Fruit fly (Drosophila melanogaster) whole organism, embryonic: ENCODE data around the gene S6KL.
A peak's percentile ranks its signal among the peaks of the same experiment; 100 is the strongest.

Experiments
- CG12236 ChIP-seq: fragments of 200-800 bp; sonication (Bioruptor generic); optimal IDR thresholded peaks from 2 replicates; lab custom pipeline; 2016; ENCODE audit warnings: missing biosample characterization, missing genetic modification characterization
- CG13287 ChIP-seq: fragments of 200-800 bp; sonication (Bioruptor generic); IDR thresholded peaks from 2 replicates; pipeline ENCODE4 v1.3.6; 2022; ENCODE audit warnings: missing biosample characterization, missing genetic modification characterization; ENCODE audit not compliant: partially characterized antibody
- CG15696 ChIP-seq: fragments of 200-800 bp; sonication (Bioruptor generic); optimal IDR thresholded peaks from 2 replicates; lab custom pipeline; 2019; ENCODE audit warnings: missing biosample characterization, mild to moderate bottlenecking, missing genetic modification characterization, moderate library complexity
- CG7271 ChIP-seq: fragments of 200-800 bp; sonication (Bioruptor generic); optimal IDR thresholded peaks from 2 replicates; lab custom pipeline; 2018; ENCODE audit warnings: missing biosample characterization, mild to moderate bottlenecking, missing genetic modification characterization, moderate library complexity
- Dref ChIP-seq: fragments of 200-800 bp; sonication (Bioruptor generic); IDR thresholded peaks from 2 replicates; pipeline ENCODE4 v1.3.6; 2022; ENCODE audit warnings: missing biosample characterization, missing genetic modification characterization
- E2f1 ChIP-seq: fragments of 200-800 bp; sonication (Bioruptor generic); IDR thresholded peaks from 2 replicates; pipeline ENCODE4 v1.3.6; 2022; ENCODE audit warnings: missing biosample characterization, missing genetic modification characterization
- Hr3 ChIP-seq: fragments of 200-800 bp; sonication (Bioruptor generic); optimal IDR thresholded peaks from 3 replicates; lab custom pipeline; 2016; ENCODE audit warnings: missing biosample characterization, missing genetic modification characterization
- Hr39 ChIP-seq: fragments of >200 bp; optimal IDR thresholded peaks from 2 replicates; lab custom pipeline; 2017
- Oli ChIP-seq: fragments of 200-800 bp; sonication (Bioruptor generic); optimal IDR thresholded peaks from 2 replicates; lab custom pipeline; 2018; ENCODE audit warnings: missing biosample characterization, mild to moderate bottlenecking, missing genetic modification characterization, moderate library complexity
- amos ChIP-seq: fragments of 200-800 bp; sonication (Bioruptor generic); IDR thresholded peaks from 2 replicates; pipeline ENCODE4 v1.3.6; 2022; ENCODE audit warnings: missing biosample characterization, missing genetic modification characterization; ENCODE audit not compliant: partially characterized antibody
- ase ChIP-seq: fragments of 200-800 bp; sonication (Bioruptor generic); IDR thresholded peaks from 3 replicates; pipeline ENCODE4 v1.3.6; 2022; ENCODE audit warnings: missing biosample characterization, missing genetic modification characterization
- croc ChIP-seq: fragments of 200-800 bp; sonication (Bioruptor generic); conservative IDR thresholded peaks from 3 replicates; pipeline ENCODE4 v1.3.6; 2022; ENCODE audit warnings: missing biosample characterization, missing genetic modification characterization
- gcm2 ChIP-seq: fragments of 200-800 bp; sonication (Bioruptor generic); optimal IDR thresholded peaks from 2 replicates; lab custom pipeline; 2016; ENCODE audit warnings: missing biosample characterization, missing genetic modification characterization
- lbe ChIP-seq: fragments of 200-800 bp; sonication (Bioruptor generic); optimal IDR thresholded peaks from 2 replicates; lab custom pipeline; 2016; ENCODE audit warnings: missing biosample characterization, mild to moderate bottlenecking, missing genetic modification characterization

DNA sequence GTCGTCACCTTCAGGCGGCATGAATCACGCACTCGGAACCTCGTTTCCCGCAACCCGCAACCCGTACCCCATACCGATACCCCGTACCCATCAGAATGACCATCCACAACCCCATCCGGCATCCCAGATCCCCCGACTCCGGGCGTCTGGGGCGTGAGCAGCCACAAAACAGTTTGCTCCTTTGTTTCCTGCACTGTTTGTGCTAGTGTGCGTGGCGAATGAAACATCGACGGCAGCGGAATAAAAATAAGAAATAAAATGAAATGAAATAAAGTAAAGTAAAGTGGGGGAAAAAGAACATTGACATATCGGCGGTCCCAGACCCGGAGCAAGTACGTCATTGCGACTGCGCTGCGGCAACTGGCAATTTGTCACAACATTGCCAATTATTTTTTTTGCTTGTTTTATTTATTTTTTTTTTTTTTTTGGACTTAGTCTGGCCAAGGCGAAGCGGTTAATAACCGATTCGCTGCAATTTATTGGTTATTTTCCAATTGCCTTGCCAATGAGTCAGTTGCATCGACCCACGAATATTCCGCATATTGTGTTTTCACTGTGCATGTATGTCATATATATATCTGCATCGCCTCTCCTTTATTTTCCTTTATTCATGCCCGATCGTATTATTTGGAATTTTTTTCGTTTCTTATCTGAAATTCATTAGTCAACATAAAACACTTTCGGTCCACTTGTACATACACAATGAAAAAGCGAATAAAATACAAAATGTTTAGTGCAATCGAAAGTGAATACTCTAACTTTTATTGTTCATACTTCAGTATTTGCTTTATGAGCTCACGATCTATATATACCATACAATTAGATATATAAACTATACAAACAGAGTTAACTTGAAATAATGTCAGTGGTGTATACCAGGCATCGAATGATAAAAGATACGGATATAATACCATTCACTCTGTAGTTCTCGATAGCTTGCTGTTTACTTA, 11.0 kb upstream of the S6KL start:
- TF ChIP-seq CG15696 (tag; lab: Kevin White, UChicago): no peak
- TF ChIP-seq amos (GFP tag; lab: Robert Waterston, UW): no peak
- no peak for TF ChIP-seq croc (GFP tag; lab: Robert Waterston, UW)
- no peak for TF ChIP-seq CG7271 (tag; lab: Kevin White, UChicago)
- TF ChIP-seq Oli: no peak
- TF ChIP-seq ase (GFP tag; lab: Robert Waterston, UW): no peak
- TF ChIP-seq CG12236 (GFP tag; lab: Kevin White, UChicago): no peak
- TF ChIP-seq Hr3 (GFP tag; lab: Kevin White, UChicago): no peak
- TF ChIP-seq Hr39 (lab: Kevin White, UChicago): no peak
- no peak for TF ChIP-seq Dref (GFP tag; lab: Robert Waterston, UW)
- TF ChIP-seq E2f1: no peak
- TF ChIP-seq CG13287: no peak
- TF ChIP-seq gcm2: no peak
- peak; percentile 56 for TF ChIP-seq lbe (GFP tag; lab: Kevin White, UChicago)
